Worm (Caenorhabditis elegans) whole organism, L4/young adult: ENCODE data around the gene F14H12.6.

ENCODE experiments used
- dao-5 ChIP-seq: sonication (generic microtip); optimal IDR thresholded peaks from 2 replicates; lab custom pipeline; 2016; ENCODE audit warnings: missing genotype, missing genetic modification characterization, moderate library complexity, missing compliant biosample characterization
- him-1 ChIP-seq: sonication (generic microtip); optimal IDR thresholded peaks from 2 replicates; lab custom pipeline; 2016; ENCODE audit warnings: missing genotype, missing genetic modification reagents, missing genetic modification characterization, missing compliant biosample characterization

DNA sequence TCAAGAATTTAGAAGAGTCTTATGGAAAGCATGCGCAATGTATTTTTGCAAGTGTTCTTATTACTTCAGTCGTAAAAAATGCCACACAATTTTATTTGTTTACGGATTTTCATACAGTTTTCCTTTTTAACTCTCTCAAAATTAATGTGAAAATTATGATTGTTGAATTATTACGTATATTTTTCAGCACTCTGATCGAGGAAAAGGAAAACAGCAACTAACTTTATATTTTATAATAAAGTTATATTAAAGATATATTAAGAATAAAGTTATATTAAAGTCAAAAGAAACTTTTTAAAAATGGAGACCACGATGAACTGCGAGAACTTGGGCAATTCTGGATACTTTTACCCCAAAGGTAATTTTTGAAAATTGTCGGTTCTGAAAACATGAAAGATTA lies 7.2 kb downstream of the F14H12.6 start, which contains the start of gene F14H12.2:
- no peak for TF ChIP-seq him-1 (tag; lab: Kevin White, UChicago)
- TF ChIP-seq dao-5 (tag; lab: Kevin White, UChicago): no peak
